Fruit fly (Drosophila melanogaster): ENCODE results near the gene CG32700.
A peak's percentile ranks its signal among the peaks of the same experiment; 100 is the strongest.

Gene CG32700

dm6 chrX:9485899-9486298 lies 64.7 kb downstream of the CG32700 start (continued):
- no peak for TF ChIP-seq Eip93F (GFP tag; optimal IDR thresholded peaks at IDR 0.05)
- TF ChIP-seq CG31627 (GFP tag; optimal IDR thresholded peaks at IDR 0.05): no peak
- TF ChIP-seq Met (GFP tag; optimal IDR thresholded peaks at IDR 0.05): peak; percentile 18
- no peak for TF ChIP-seq Hr39 (GFP tag; optimal IDR thresholded peaks at IDR 0.05)
- peak; percentile 15 for TF ChIP-seq topi (GFP tag; optimal IDR thresholded peaks at IDR 0.05)
- no peak for TF ChIP-seq CG16779 (tag; optimal IDR thresholded peaks at IDR 0.05)
- TF ChIP-seq OdsH (GFP tag; optimal IDR thresholded peaks at IDR 0.05): no peak
- no peak for TF ChIP-seq CG9139 (GFP tag; optimal IDR thresholded peaks at IDR 0.05)
- no peak for TF ChIP-seq CG6808 (GFP tag; optimal IDR thresholded peaks at IDR 0.05)
- no peak for TF ChIP-seq cyc (GFP tag; optimal IDR thresholded peaks at IDR 0.05)
- no peak for TF ChIP-seq Hr38 (GFP tag; optimal IDR thresholded peaks at IDR 0.05)
- no peak for TF ChIP-seq CG4318 (GFP tag; optimal IDR thresholded peaks at IDR 0.05)
- no peak for TF ChIP-seq CG8632 (GFP tag; optimal IDR thresholded peaks at IDR 0.05)

- TF ChIP-seq Ets96B (tag; optimal IDR thresholded peaks at IDR 0.05) (no peak), CG10631 (GFP tag; optimal IDR thresholded peaks at IDR 0.05) (no peak), Eip78C (GFP tag) (peak; percentile 34), CG11902 (GFP tag; optimal IDR thresholded peaks at IDR 0.05) (no peak), CG3919 (GFP tag; optimal IDR thresholded peaks at IDR 0.05) (peak; percentile 76)
Measured at dm6 chrX:9485175-9485574, 65.5 kb downstream of the CG32700 start.

- TF ChIP-seq dsx (GFP tag; optimal IDR thresholded peaks at IDR 0.05; ENCODE audit: poor library complexity, severe bottlenecking) (peak; percentile 32), Sox15 (GFP tag; optimal IDR thresholded peaks at IDR 0.05) (no peak), CG8319 (GFP tag; optimal IDR thresholded peaks at IDR 0.05) (no peak), Met (GFP tag; optimal IDR thresholded peaks at IDR 0.05) (no peak), topi (GFP tag; optimal IDR thresholded peaks at IDR 0.05) (no peak), CG6163 (GFP tag; IDR thresholded peaks at IDR 0.05) (no peak), achi (GFP tag; optimal IDR thresholded peaks at IDR 0.05) (no peak), Sox14 (GFP tag; optimal IDR thresholded peaks at IDR 0.05) (no peak), CG11902 (GFP tag; optimal IDR thresholded peaks at IDR 0.05) (no peak), fkh (GFP tag; optimal IDR thresholded peaks at IDR 0.05) (peak; percentile 65), ss (GFP tag; optimal IDR thresholded peaks at IDR 0.05) (peak in 1 of 2 experiments; percentile 43), CG11762 (GFP tag; optimal IDR thresholded peaks at IDR 0.05; ENCODE audit: insufficient read depth) (no peak), acj6 (GFP tag; optimal IDR thresholded peaks at IDR 0.05) (no peak), CG6276 (GFP tag; optimal IDR thresholded peaks at IDR 0.05) (peak; percentile 16), dac (GFP tag; optimal IDR thresholded peaks at IDR 0.05) (no peak), CG8119 (GFP tag; IDR thresholded peaks at IDR 0.05) (peak; percentile 42; the same call in 1 of the 3 replicates), CG10669 (GFP tag; optimal IDR thresholded peaks at IDR 0.05) (no peak), Eip78C (GFP tag) (no peak), CG31627 (GFP tag; optimal IDR thresholded peaks at IDR 0.05) (no peak), CG16779 (tag; optimal IDR thresholded peaks at IDR 0.05) (no peak), CG15336 (GFP tag; IDR thresholded peaks at IDR 0.05) (no peak; the same call in 1 of the 2 replicates), CG10631 (GFP tag; optimal IDR thresholded peaks at IDR 0.05) (no peak), CG3919 (GFP tag; optimal IDR thresholded peaks at IDR 0.05) (no peak), CG3032 (tag; optimal IDR thresholded peaks at IDR 0.05) (no peak), eg (GFP tag; IDR thresholded peaks at IDR 0.05) (peak; percentile 38; the same call in 1 of the 3 replicates), Hr38 (GFP tag; optimal IDR thresholded peaks at IDR 0.05) (no peak), CG1621 (tag; optimal IDR thresholded peaks at IDR 0.05) (no peak), fd59A (GFP tag; optimal IDR thresholded peaks at IDR 0.05) (no peak), net (GFP tag; optimal IDR thresholded peaks at IDR 0.05) (no peak)
Measured at dm6 chrX:9483613-9484012, 67.0 kb downstream of the CG32700 start.
